Worm (Caenorhabditis elegans): ENCODE results near the gene srg-26.

The srg-26 gene

DNA sequence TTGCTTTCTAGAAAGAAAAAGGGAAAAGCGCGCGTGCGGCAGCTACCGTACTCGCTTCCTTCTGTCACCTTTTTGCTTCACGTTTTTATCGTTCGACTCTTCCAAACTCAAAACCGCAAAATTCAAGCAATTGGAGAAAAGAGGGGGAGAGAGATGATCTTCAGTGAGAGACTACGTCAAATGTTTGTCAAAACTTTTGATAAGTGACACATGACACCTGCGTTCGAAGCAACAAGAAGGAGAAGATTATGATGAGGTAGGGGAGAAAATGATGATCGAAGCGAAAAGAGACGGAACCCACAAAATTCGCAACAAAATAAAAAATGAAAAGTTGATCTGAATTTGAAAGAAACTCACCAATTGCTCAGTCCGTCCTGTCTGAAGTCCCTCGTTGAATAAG, 12.7 kb upstream of the srg-26 start:
- TF ChIP-seq nhr-25 (tag; optimal IDR thresholded peaks at IDR 0.05), result no peak

DNA sequence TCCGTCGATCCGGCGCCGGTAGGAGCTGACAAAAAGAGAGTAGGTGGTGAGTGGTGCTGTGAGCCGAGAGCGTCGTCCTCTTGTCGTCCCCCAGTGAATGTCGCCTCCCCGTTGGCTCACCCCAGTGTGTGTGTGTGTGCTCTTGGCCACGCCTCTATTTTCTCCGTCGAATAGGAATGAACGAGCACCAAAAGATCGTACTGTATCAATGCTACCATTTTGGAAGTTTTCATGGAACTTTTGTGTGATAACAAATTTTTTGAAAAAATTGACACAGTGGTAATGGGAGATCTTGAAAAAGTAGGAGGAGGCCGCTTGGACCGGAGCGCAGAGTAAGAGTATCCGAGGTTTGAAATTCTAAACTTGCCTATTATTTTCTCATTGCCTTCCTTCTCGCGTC, 11.6 kb upstream of the srg-26 start, which contains the start of gene ceh-34:
Gene ceh-34, minus strand, starts transcription at position 101 of the 400 bp plus-strand sequence.
- no peak for TF ChIP-seq nhr-76 (tag; optimal IDR thresholded peaks at IDR 0.05)
- TF ChIP-seq nfya-1 (tag; optimal IDR thresholded peaks at IDR 0.05; ENCODE audit: insufficient read depth), result peak; percentile 8

DNA sequence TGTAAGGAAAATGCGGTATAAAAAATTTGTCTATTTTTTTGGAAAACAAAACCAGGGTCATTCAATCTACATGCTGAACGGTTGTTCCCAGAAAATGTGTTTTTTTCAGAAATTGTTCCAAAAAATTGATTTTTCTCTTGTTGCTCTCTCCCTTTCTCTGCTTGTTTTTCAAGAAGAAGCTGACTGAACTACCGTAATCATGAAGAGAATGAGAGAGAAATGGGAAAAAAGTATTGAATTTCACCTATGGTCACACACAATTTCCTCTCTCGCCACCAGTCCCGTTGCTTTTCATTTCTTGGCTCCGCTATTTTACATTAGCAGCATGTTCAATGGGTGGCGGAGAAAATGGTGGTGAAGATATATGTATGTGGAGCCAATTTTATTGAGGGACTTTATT, 8.3 kb upstream of the srg-26 start:
- TF ChIP-seq nhr-67 (tag; optimal IDR thresholded peaks at IDR 0.05) (no peak), zag-1 (tag; optimal IDR thresholded peaks at IDR 0.05) (no peak), ceh-82 (tag; optimal IDR thresholded peaks at IDR 0.05) (no peak), ceh-28 (tag; optimal IDR thresholded peaks at IDR 0.05) (no peak)

DNA sequence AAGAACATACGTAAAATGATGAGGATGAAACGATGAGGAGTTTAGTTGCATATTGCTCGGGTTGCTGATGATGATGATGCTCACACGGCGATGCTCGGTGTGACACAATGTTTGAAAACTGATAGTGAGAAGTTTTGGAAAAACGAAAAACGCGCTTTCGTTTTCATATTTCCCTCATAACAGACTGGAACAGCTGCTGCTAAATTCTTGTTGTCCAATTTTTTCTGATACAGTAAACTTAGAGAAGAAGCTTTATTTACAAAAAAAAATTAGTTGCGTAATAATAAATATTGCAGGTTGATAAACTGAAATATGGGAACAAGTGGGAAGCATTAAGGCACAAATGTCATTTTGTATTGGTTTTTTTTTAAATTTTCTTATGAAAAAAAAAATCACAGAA, 6.5 kb upstream of the srg-26 start, which contains the start of gene ceh-33:
Gene ceh-33, minus strand, starts transcription at position 101 of the 400 bp plus-strand sequence.
- TF ChIP-seq lin-39 (tag; optimal IDR thresholded peaks at IDR 0.05), result no peak
- TF ChIP-seq ceh-82 (tag; optimal IDR thresholded peaks at IDR 0.05), result no peak
- no peak for TF ChIP-seq pha-4 (tag; optimal IDR thresholded peaks at IDR 0.05)
- no peak for TF ChIP-seq fos-1 (tag; optimal IDR thresholded peaks at IDR 0.05)
- TF ChIP-seq eor-1 (tag; optimal IDR thresholded peaks at IDR 0.05), result no peak
- TF ChIP-seq ceh-16 (tag; optimal IDR thresholded peaks at IDR 0.05), result no peak
- no peak for TF ChIP-seq zag-1 (tag; optimal IDR thresholded peaks at IDR 0.05)
- TF ChIP-seq skn-1 (tag; optimal IDR thresholded peaks at IDR 0.05), result no peak
- no peak for TF ChIP-seq elt-2 (tag; optimal IDR thresholded peaks at IDR 0.05)
- no peak for TF ChIP-seq aly-2 (tag; optimal IDR thresholded peaks at IDR 0.05)
- TF ChIP-seq R02D3.7 (tag; optimal IDR thresholded peaks at IDR 0.05), result no peak
- no peak for TF ChIP-seq nhr-12 (tag; optimal IDR thresholded peaks at IDR 0.05)
- TF ChIP-seq elt-3 (tag; optimal IDR thresholded peaks at IDR 0.05), result no peak
- TF ChIP-seq nhr-25 (tag; optimal IDR thresholded peaks at IDR 0.05), result no peak
- no peak for TF ChIP-seq unc-62 (GFP tag; optimal IDR thresholded peaks at IDR 0.05)
- no peak for TF ChIP-seq mdl-1 (tag; optimal IDR thresholded peaks at IDR 0.05)
- TF ChIP-seq nhr-237 (tag; optimal IDR thresholded peaks at IDR 0.05), result no peak
- TF ChIP-seq pqm-1 (tag; optimal IDR thresholded peaks at IDR 0.05), result no peak

DNA sequence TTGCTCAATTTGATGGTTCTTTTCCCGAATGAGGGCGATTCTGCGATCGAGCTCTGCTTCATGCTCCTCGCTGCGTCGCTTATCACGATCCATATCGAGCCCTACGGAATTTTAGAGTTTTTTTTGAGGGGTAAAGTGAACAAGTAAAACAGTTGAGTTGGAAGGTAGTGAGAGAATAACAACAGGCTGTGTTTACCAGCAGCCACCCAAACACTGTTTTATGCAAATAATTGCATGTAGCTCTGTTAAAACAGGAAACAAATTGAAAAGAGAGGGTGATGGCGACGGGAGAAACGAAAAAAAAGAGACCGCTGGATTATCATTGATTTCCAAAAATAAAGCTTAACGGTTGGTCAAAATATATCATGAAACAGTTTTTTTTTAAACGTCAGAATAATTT, 2.8 kb upstream of the srg-26 start, which contains the start of gene C10G8.8:
Gene C10G8.8, minus strand, starts transcription at position 101 of the 400 bp plus-strand sequence.
- TF ChIP-seq ceh-28 (tag; optimal IDR thresholded peaks at IDR 0.05) (no peak), fos-1 (tag; optimal IDR thresholded peaks at IDR 0.05) (no peak), jun-1 (tag; optimal IDR thresholded peaks at IDR 0.05) (no peak), lsy-12 (tag; optimal IDR thresholded peaks at IDR 0.05) (no peak), aly-2 (tag; optimal IDR thresholded peaks at IDR 0.05) (no peak), elt-2 (tag; optimal IDR thresholded peaks at IDR 0.05) (no peak), ceh-9 (tag; optimal IDR thresholded peaks at IDR 0.05) (no peak), unc-62 (GFP tag; optimal IDR thresholded peaks at IDR 0.05) (no peak), fkh-2 (tag; optimal IDR thresholded peaks at IDR 0.05) (no peak), elt-3 (tag; optimal IDR thresholded peaks at IDR 0.05) (no peak), snpc-4 (tag; optimal IDR thresholded peaks at IDR 0.05) (no peak), nhr-23 (tag; optimal IDR thresholded peaks at IDR 0.05) (no peak), eor-1 (tag; optimal IDR thresholded peaks at IDR 0.05) (no peak)

DNA sequence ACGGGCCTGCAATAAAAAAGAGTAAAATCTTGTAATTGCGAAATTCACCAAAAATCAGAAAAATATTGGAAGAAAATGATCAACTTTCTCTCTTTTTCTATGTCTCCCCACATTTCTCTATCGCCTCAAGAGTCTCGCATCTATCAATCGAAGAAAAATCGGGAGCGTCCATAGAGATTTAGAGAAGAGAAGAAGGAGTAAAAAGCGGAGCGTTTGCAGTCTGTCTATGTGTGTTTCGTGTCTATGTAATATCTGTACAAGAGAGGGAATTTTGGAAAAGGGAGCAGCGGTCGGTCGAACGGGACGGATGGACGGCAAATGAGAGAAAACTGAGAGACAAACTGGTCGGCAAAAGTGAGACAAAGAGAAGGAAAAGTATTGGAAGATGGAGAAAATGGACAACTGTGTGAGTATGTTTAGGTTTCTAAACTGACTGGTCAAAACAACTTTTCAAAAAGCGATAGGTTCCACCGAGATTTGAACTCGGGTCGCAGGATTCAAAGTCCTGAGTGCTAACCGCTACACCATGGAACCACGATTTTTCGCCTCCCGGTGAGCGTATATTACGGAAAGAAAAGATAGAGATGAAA, 1.3 kb upstream of the srg-26 start:
- TF ChIP-seq egl-27 (tag; optimal IDR thresholded peaks at IDR 0.05), result no peak
- TF ChIP-seq snpc-4 (tag; optimal IDR thresholded peaks at IDR 0.05), result peak; percentile 91
- TF ChIP-seq lsy-12 (tag; optimal IDR thresholded peaks at IDR 0.05), result peak; percentile 38
- TF ChIP-seq ceh-9 (tag; optimal IDR thresholded peaks at IDR 0.05), result no peak
- no peak for TF ChIP-seq ztf-11 (tag; optimal IDR thresholded peaks at IDR 0.05)
- TF ChIP-seq elt-2 (tag; optimal IDR thresholded peaks at IDR 0.05), result peak; percentile 58
- TF ChIP-seq nhr-67 (tag; optimal IDR thresholded peaks at IDR 0.05), result no peak
- no peak for TF ChIP-seq fkh-10 (GFP tag; optimal IDR thresholded peaks at IDR 0.05)
- TF ChIP-seq ceh-28 (tag; optimal IDR thresholded peaks at IDR 0.05), result no peak
- peak; percentile 71 for TF ChIP-seq pha-4 (tag; optimal IDR thresholded peaks at IDR 0.05)
- peak; percentile 92 for TF ChIP-seq fkh-2 (tag; optimal IDR thresholded peaks at IDR 0.05)
- no peak for TF ChIP-seq nhr-28 (tag; optimal IDR thresholded peaks at IDR 0.05)
- no peak for TF ChIP-seq elt-3 (tag; optimal IDR thresholded peaks at IDR 0.05)
- no peak for TF ChIP-seq egl-5 (tag; optimal IDR thresholded peaks at IDR 0.05)
- no peak for TF ChIP-seq nhr-12 (tag; optimal IDR thresholded peaks at IDR 0.05)
- no peak for TF ChIP-seq zag-1 (tag; optimal IDR thresholded peaks at IDR 0.05)
- peak; percentile 48 for TF ChIP-seq nfya-1 (tag; optimal IDR thresholded peaks at IDR 0.05; ENCODE audit: insufficient read depth)
- no peak for TF ChIP-seq jun-1 (tag; optimal IDR thresholded peaks at IDR 0.05)
- TF ChIP-seq nhr-25 (tag; optimal IDR thresholded peaks at IDR 0.05), result peak; percentile 20
- no peak for TF ChIP-seq daf-12 (tag; optimal IDR thresholded peaks at IDR 0.05)
- no peak for TF ChIP-seq nhr-43 (tag; optimal IDR thresholded peaks at IDR 0.05; ENCODE audit: poor library complexity, severe bottlenecking)
- TF ChIP-seq nhr-23 (tag; optimal IDR thresholded peaks at IDR 0.05), result peak; percentile 9
- no peak for TF ChIP-seq mdl-1 (tag; optimal IDR thresholded peaks at IDR 0.05)
- no peak for TF ChIP-seq skn-1 (tag; optimal IDR thresholded peaks at IDR 0.05)
- TF ChIP-seq unc-62 (GFP tag; optimal IDR thresholded peaks at IDR 0.05), result no peak
- TF ChIP-seq hmg-11 (tag; optimal IDR thresholded peaks at IDR 0.05), result peak; percentile 33
- TF ChIP-seq lin-39 (tag; optimal IDR thresholded peaks at IDR 0.05), result peak; percentile 38
- TF ChIP-seq tbx-2 (tag; optimal IDR thresholded peaks at IDR 0.05), result no peak
- TF ChIP-seq ama-1 (optimal IDR thresholded peaks at IDR 0.05), result no peak
- peak; percentile 41 for TF ChIP-seq pqm-1 (tag; optimal IDR thresholded peaks at IDR 0.05)
- TF ChIP-seq nhr-11 (tag; optimal IDR thresholded peaks at IDR 0.05), result peak; percentile 10
